Worm (Caenorhabditis elegans) whole organism, L2 larva: ENCODE measurements around the gene ceh-7.

Experiments used
- F13H6.1 ChIP-seq: sonication (generic microtip); optimal IDR thresholded peaks from 2 replicates; lab custom pipeline; 2016; ENCODE audit warnings: missing genetic modification characterization, missing compliant biosample characterization
- aly-2 ChIP-seq: fragments of 150-350 bp; optimal IDR thresholded peaks from 2 replicates; lab custom pipeline; 2014; ENCODE audit warnings: missing biosample characterization, missing genetic modification characterization
- ama-1 ChIP-seq: fragments of 150-350 bp; optimal IDR thresholded peaks from 2 replicates; lab custom pipeline; 2018; ENCODE audit warnings: inconsistent platforms
- egl-27 ChIP-seq: sonication (generic microtip); optimal IDR thresholded peaks from 3 replicates; lab custom pipeline; 2017; ENCODE audit warnings: missing biosample characterization, missing genetic modification reagents, missing genetic modification characterization
- elt-1 ChIP-seq: fragments of 150-350 bp; optimal IDR thresholded peaks from 2 replicates; lab custom pipeline; 2014; ENCODE audit warnings: missing biosample characterization, missing genetic modification characterization
- fos-1 ChIP-seq: fragments of 150-350 bp; optimal IDR thresholded peaks from 2 replicates; lab custom pipeline; 2014; ENCODE audit warnings: missing biosample characterization, missing genetic modification characterization
- lsy-2 ChIP-seq, 2 experiments: fragments of 150-350 bp in 1 of 2; sonication (generic microtip) in 1 of 2; optimal IDR thresholded peaks; 2 replicates each; lab custom pipeline; 2014 to 2017; ENCODE audit warnings: missing biosample characterization in 2 of 2, missing genetic modification characterization in 2 of 2
- nhr-12 ChIP-seq: fragments of 150-350 bp; optimal IDR thresholded peaks from 2 replicates; lab custom pipeline; 2014; ENCODE audit warnings: missing biosample characterization, missing genetic modification characterization
- nhr-237 ChIP-seq: fragments of 150-350 bp; optimal IDR thresholded peaks from 2 replicates; lab custom pipeline; 2014; ENCODE audit warnings: missing biosample characterization, missing genetic modification characterization
- nhr-77 ChIP-seq: fragments of 150-350 bp; optimal IDR thresholded peaks from 2 replicates; lab custom pipeline; 2014; ENCODE audit warnings: missing biosample characterization, missing genetic modification characterization
- unc-39 ChIP-seq: fragments of 150-350 bp; optimal IDR thresholded peaks from 2 replicates; lab custom pipeline; 2014; ENCODE audit warnings: missing biosample characterization, missing genetic modification characterization
- zag-1 ChIP-seq: fragments of 150-350 bp; optimal IDR thresholded peaks from 2 replicates; lab custom pipeline; 2014; ENCODE audit warnings: missing biosample characterization, missing genetic modification characterization
- ztf-11 ChIP-seq: sonication (generic microtip); optimal IDR thresholded peaks from 2 replicates; lab custom pipeline; 2017; ENCODE audit warnings: missing biosample characterization, missing genetic modification characterization

ce11 chrII:8726700-8727099, 23.1 kb upstream of the ceh-7 start, which contains the start of gene T01B7.9:
- TF ChIP-seq elt-1 (tag; lab: Kevin White, UChicago), result no peak
- no peak for TF ChIP-seq ztf-11
- no peak for TF ChIP-seq lsy-2 (tag; optimal IDR thresholded peaks at IDR 0.05; lab: Kevin White, UChicago)
- no peak for TF ChIP-seq nhr-237 (tag; lab: Kevin White, UChicago)
- no peak for TF ChIP-seq aly-2 (tag; lab: Kevin White, UChicago)
- TF ChIP-seq zag-1 (tag; lab: Kevin White, UChicago), result no peak
- TF ChIP-seq unc-39 (tag; lab: Kevin White, UChicago), result no peak
- no peak for TF ChIP-seq nhr-77 (tag; lab: Kevin White, UChicago)
- no peak for TF ChIP-seq nhr-12 (tag; lab: Kevin White, UChicago)
- no peak for TF ChIP-seq fos-1 (tag; lab: Kevin White, UChicago)
- no peak for TF ChIP-seq ama-1 (lab: Kevin White, UChicago)
- TF ChIP-seq F13H6.1 (tag; lab: Kevin White, UChicago), result no peak
- TF ChIP-seq egl-27 (tag; lab: Kevin White, UChicago), result no peak
